Fruit fly (Drosophila melanogaster): Measurements from ENCODE around the gene Cyp4s3.

The Cyp4s3 gene

DNA sequence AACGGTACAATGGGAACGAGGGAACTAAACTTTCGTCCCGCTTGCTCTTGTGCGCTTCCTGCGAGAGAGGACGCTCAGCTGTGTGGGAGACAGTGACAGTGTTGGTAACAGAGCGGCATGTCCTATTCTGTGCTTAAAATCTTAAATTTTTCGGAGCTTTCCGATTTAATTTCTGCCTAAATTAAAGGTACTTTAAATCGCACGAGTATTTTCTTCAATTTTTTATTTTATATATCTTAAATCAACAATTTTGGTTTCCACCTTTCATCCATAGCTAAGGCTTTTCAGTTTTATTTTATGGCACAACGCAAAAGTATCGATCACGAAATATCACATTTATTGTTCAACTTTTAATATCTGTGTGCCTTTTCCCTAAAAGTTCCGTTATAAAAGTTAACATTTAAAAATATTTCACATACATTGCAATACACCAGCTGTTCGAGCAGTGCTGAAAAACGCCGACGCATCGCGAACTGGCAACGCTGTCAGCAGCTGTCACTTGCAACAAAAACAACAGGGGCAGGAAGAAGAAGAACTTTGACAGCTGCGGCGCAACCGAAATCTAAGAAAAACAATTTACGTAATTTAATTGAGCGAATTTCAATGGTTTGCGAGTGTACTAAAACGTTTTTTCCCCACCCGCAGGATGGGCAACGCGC, 52.8 kb downstream of the Cyp4s3 start, which contains the start of the genes hiw and ND-B18 (continued):
- TF ChIP-seq mld (GFP tag; IDR thresholded peaks at IDR 0.05; ENCODE audit: partially characterized antibody) (no peak), Awh (GFP tag; IDR thresholded peaks at IDR 0.05) (no peak), oc (tag; optimal IDR thresholded peaks at IDR 0.05) (no peak), Dbx (GFP tag; IDR thresholded peaks at IDR 0.05) (peak; percentile 45; the same call in 1 of the 3 replicates), CG17186 (GFP tag; optimal IDR thresholded peaks at IDR 0.05) (peak; percentile 61), shn (GFP tag; optimal IDR thresholded peaks at IDR 0.05) (peak; percentile 4), kni (GFP tag; optimal IDR thresholded peaks at IDR 0.05) (no peak), unpg (GFP tag; optimal IDR thresholded peaks at IDR 0.05) (peak; percentile 6), Hr39 (optimal IDR thresholded peaks at IDR 0.05) (no peak), B-H1 (GFP tag; IDR thresholded peaks at IDR 0.05) (no peak), corto (GFP tag; optimal IDR thresholded peaks at IDR 0.05) (no peak), CG33557 (GFP tag; optimal IDR thresholded peaks at IDR 0.05) (no peak), Atf6 (GFP tag; IDR thresholded peaks at IDR 0.05) (no peak), ato (GFP tag; IDR thresholded peaks at IDR 0.05; ENCODE audit: partially characterized antibody) (0 out of 2 replicates have a peak, but pooled peaks have one; percentile 15), CG16815 (GFP tag; optimal IDR thresholded peaks at IDR 0.05) (no peak), dimm (GFP tag; IDR thresholded peaks at IDR 0.05) (no peak), aop (GFP tag; IDR thresholded peaks at IDR 0.05) (no peak), CG10366 (GFP tag; IDR thresholded peaks at IDR 0.05) (no peak), CG32767 (GFP tag; IDR thresholded peaks at IDR 0.05) (no peak), cg (GFP tag; optimal IDR thresholded peaks at IDR 0.05) (no peak), CG12942 (GFP tag; optimal IDR thresholded peaks at IDR 0.05) (no peak), CG18262 (tag; optimal IDR thresholded peaks at IDR 0.05) (peak; percentile 17), nerfin-2 (GFP tag; IDR thresholded peaks at IDR 0.05; ENCODE audit: partially characterized antibody) (no peak), CG32532 (GFP tag; IDR thresholded peaks at IDR 0.05) (no peak), YL-1 (GFP tag; optimal IDR thresholded peaks at IDR 0.05) (peak; percentile 89), CG4707 (GFP tag; optimal IDR thresholded peaks at IDR 0.05) (no peak), CG18011 (GFP tag; optimal IDR thresholded peaks at IDR 0.05) (no peak), CG8089 (GFP tag; optimal IDR thresholded peaks at IDR 0.05) (no peak), CG3281 (GFP tag; optimal IDR thresholded peaks at IDR 0.05) (peak; percentile 29), CG5245 (GFP tag; optimal IDR thresholded peaks at IDR 0.05) (no peak), Fer3 (tag; optimal IDR thresholded peaks at IDR 0.05) (no peak), Oaz (GFP tag; IDR thresholded peaks at IDR 0.05) (no peak), danr (GFP tag; IDR thresholded peaks at IDR 0.05) (no peak), Xbp1 (GFP tag; optimal IDR thresholded peaks at IDR 0.05) (peak; percentile 21), Nf-YA (GFP tag; IDR thresholded peaks at IDR 0.05) (no peak), gcm2 (GFP tag; optimal IDR thresholded peaks at IDR 0.05) (no peak), CG12071 (GFP tag; optimal IDR thresholded peaks at IDR 0.05) (no peak), CG17359 (tag; optimal IDR thresholded peaks at IDR 0.05) (no peak), Adf1 (GFP tag; IDR thresholded peaks at IDR 0.05) (no peak), ci (GFP tag; IDR thresholded peaks at IDR 0.05) (0 out of 3 replicates have a peak, but pooled peaks have one; percentile 47), dmrt11E (tag; optimal IDR thresholded peaks at IDR 0.05) (no peak), ase (GFP tag; IDR thresholded peaks at IDR 0.05) (no peak), CG1529 (GFP tag; optimal IDR thresholded peaks at IDR 0.05) (no peak), Blimp-1 (GFP tag; optimal IDR thresholded peaks at IDR 0.05) (no peak), Ravus (GFP tag; IDR thresholded peaks at IDR 0.05) (no peak), CrebB (tag; optimal IDR thresholded peaks at IDR 0.05) (no peak), CHES-1-like (GFP tag; optimal IDR thresholded peaks at IDR 0.05) (peak; percentile 30), Vsx1 (GFP tag; optimal IDR thresholded peaks at IDR 0.05) (no peak), mirr (GFP tag; optimal IDR thresholded peaks at IDR 0.05) (no peak), Atf-2 (GFP tag; optimal IDR thresholded peaks at IDR 0.05) (no peak), Nf-YC (tag; optimal IDR thresholded peaks at IDR 0.05) (peak; percentile 12)

Measured in whole organism, embryonic.